Worm (Caenorhabditis elegans): ENCODE data around the gene pat-9.

ce11 chrX:16548290-16548689, 11.6 kb downstream of the pat-9 start:
- TF ChIP-seq W03F9.2 (tag; optimal IDR thresholded peaks at IDR 0.05), result no peak
- TF ChIP-seq him-1 (tag; optimal IDR thresholded peaks at IDR 0.05), result no peak
- TF ChIP-seq dao-5 (tag; optimal IDR thresholded peaks at IDR 0.05), result no peak

All from whole organism, L4/young adult.